Worm (Caenorhabditis elegans) whole organism, L1 larva: ENCODE results near the gene amt-4.

Experiments used
- C16A3.4 ChIP-seq: fragments of 150-350 bp; optimal IDR thresholded peaks from 2 replicates; lab custom pipeline; 2014; ENCODE audit warnings: missing biosample characterization, missing genetic modification characterization
- F16B12.6 ChIP-seq: fragments of 150-350 bp; optimal IDR thresholded peaks from 2 replicates; lab custom pipeline; 2014; ENCODE audit warnings: missing biosample characterization, missing genetic modification characterization
- aha-1 ChIP-seq: fragments of 150-350 bp; optimal IDR thresholded peaks from 2 replicates; lab custom pipeline; 2014; ENCODE audit warnings: missing biosample characterization, missing genetic modification characterization
- ama-1 ChIP-seq: fragments of 150-350 bp; optimal IDR thresholded peaks from 2 replicates; lab custom pipeline; 2014
- blmp-1 ChIP-seq: fragments of 150-350 bp; optimal IDR thresholded peaks from 2 replicates; lab custom pipeline; 2014; ENCODE audit warnings: missing biosample characterization, missing genetic modification characterization
- ceh-63 ChIP-seq: fragments of 200-800 bp; sonication (Bioruptor generic); optimal IDR thresholded peaks from 2 replicates; lab custom pipeline; 2018; ENCODE audit warnings: mild to moderate bottlenecking, missing genetic modification characterization, missing compliant biosample characterization
- ceh-82 ChIP-seq, 3 experiments: fragments of 150-350 bp in 1 of 3; sonication (generic microtip) in 2 of 3; optimal IDR thresholded peaks; 2 replicates each; lab custom pipeline; 2014 to 2017; ENCODE audit warnings: missing biosample characterization in 3 of 3, missing genetic modification characterization in 3 of 3
- ces-1 ChIP-seq: fragments of 150-350 bp; optimal IDR thresholded peaks from 2 replicates; lab custom pipeline; 2014; ENCODE audit warnings: missing biosample characterization, missing genetic modification reagents, missing genetic modification characterization
- dpl-1 ChIP-seq, 3 experiments: fragments of 150-350 bp in 2 of 3; sonication (generic microtip) in 1 of 3; optimal IDR thresholded peaks; 2 replicates each; lab custom pipeline; 2014 to 2017; ENCODE audit warnings: missing biosample characterization in 3 of 3, missing genetic modification characterization in 3 of 3, missing genetic modification reagents in 3 of 3
- efl-1 ChIP-seq, 4 experiments: fragments of 150-350 bp; optimal IDR thresholded peaks in 3 of 4; peaks in 1 of 4; 1 replicate in 1 of 4; 2 replicates in 3 of 4; lab custom pipeline; 2014; ENCODE audit warnings: missing biosample characterization in 2 of 4, missing genetic modification characterization in 2 of 4, missing genetic modification reagents in 2 of 4
- efl-3 ChIP-seq: fragments of 200-800 bp; sonication (Bioruptor generic); optimal IDR thresholded peaks from 2 replicates; lab custom pipeline; 2018; ENCODE audit warnings: mild to moderate bottlenecking, missing genetic modification characterization, missing compliant biosample characterization
- elt-2 ChIP-seq: sonication (generic microtip); optimal IDR thresholded peaks from 2 replicates; lab custom pipeline; 2016; ENCODE audit warnings: missing genetic modification characterization, mild to moderate bottlenecking, inconsistent platforms, missing compliant biosample characterization, missing genetic modification reagents
- elt-3 ChIP-seq, 6 experiments: fragments of 150-350 bp in 1 of 6; sonication (generic microtip); optimal IDR thresholded peaks; 2 replicates each; lab custom pipeline; 2017 to 2018; ENCODE audit warnings: missing biosample characterization in 6 of 6, missing genetic modification characterization in 6 of 6, inconsistent platforms in 1 of 6
- fkh-10 ChIP-seq: sonication (generic microtip); optimal IDR thresholded peaks from 2 replicates; lab custom pipeline; 2017; ENCODE audit warnings: missing biosample characterization, missing genetic modification reagents, missing genetic modification characterization
- irx-1 ChIP-seq: sonication (generic microtip); optimal IDR thresholded peaks from 2 replicates; lab custom pipeline; 2016; ENCODE audit warnings: missing genetic modification characterization, missing compliant biosample characterization
- isw-1 ChIP-seq: fragments of 200-800 bp; sonication (Bioruptor generic); IDR thresholded peaks from 2 replicates; pipeline ENCODE4 v1.3.6; 2022; ENCODE audit warnings: missing genetic modification characterization, missing compliant biosample characterization
- jun-1 ChIP-seq: fragments of 150-350 bp; optimal IDR thresholded peaks from 2 replicates; lab custom pipeline; 2014; ENCODE audit warnings: missing biosample characterization, missing genetic modification reagents, missing genetic modification characterization
- lin-13 ChIP-seq: fragments of 150-350 bp; optimal IDR thresholded peaks from 2 replicates; lab custom pipeline; 2014; ENCODE audit warnings: missing biosample characterization, missing genetic modification reagents, missing genetic modification characterization
- lin-14 ChIP-seq: fragments of 200-800 bp; sonication (Bioruptor generic); optimal IDR thresholded peaks from 2 replicates; lab custom pipeline; 2018; ENCODE audit warnings: mild to moderate bottlenecking, missing genetic modification characterization, moderate library complexity, missing compliant biosample characterization
- lin-15B ChIP-seq: fragments of 150-350 bp; sonication (generic microtip); optimal IDR thresholded peaks from 3 replicates; lab custom pipeline; 2014; ENCODE audit warnings: missing biosample characterization, missing genetic modification characterization
- lin-35 ChIP-seq, 2 experiments: fragments of 150-350 bp; optimal IDR thresholded peaks; 2 replicates each; lab custom pipeline; 2014; ENCODE audit warnings: missing biosample characterization in 2 of 2, missing genetic modification characterization in 2 of 2, missing genetic modification reagents in 2 of 2
- lin-39 ChIP-seq: fragments of 150-350 bp; optimal IDR thresholded peaks from 2 replicates; lab custom pipeline; 2014; ENCODE audit warnings: missing biosample characterization, missing genetic modification reagents, missing genetic modification characterization
- lsy-2 ChIP-seq, 2 experiments: fragments of 150-350 bp; optimal IDR thresholded peaks; 2 replicates each; lab custom pipeline; 2014; ENCODE audit warnings: missing biosample characterization in 2 of 2, missing genetic modification characterization in 2 of 2
- mab-9 ChIP-seq: fragments of 200-800 bp; sonication (Bioruptor generic); IDR thresholded peaks from 2 replicates; pipeline ENCODE4 v1.3.6; 2022; ENCODE audit warnings: missing genetic modification reagents, missing genetic modification characterization, missing compliant biosample characterization
- mdl-1 ChIP-seq, 2 experiments: fragments of 150-350 bp; optimal IDR thresholded peaks; 2 replicates each; lab custom pipeline; 2014 to 2017; ENCODE audit warnings: missing biosample characterization in 2 of 2, missing genetic modification characterization in 2 of 2, inconsistent platforms in 1 of 2
- mef-2 ChIP-seq: fragments of 150-350 bp; optimal IDR thresholded peaks from 2 replicates; lab custom pipeline; 2014; ENCODE audit warnings: missing biosample characterization, missing genetic modification characterization
- mep-1 ChIP-seq: fragments of 150-350 bp; optimal IDR thresholded peaks from 2 replicates; lab custom pipeline; 2014; ENCODE audit warnings: missing biosample characterization, missing genetic modification characterization
- nhr-11 ChIP-seq: fragments of 150-350 bp; optimal IDR thresholded peaks from 2 replicates; lab custom pipeline; 2014; ENCODE audit warnings: missing biosample characterization, missing genetic modification characterization
- nhr-20 ChIP-seq: sonication (generic microtip); optimal IDR thresholded peaks from 2 replicates; lab custom pipeline; 2016; ENCODE audit warnings: mild to moderate bottlenecking, missing genetic modification characterization, missing compliant biosample characterization
- nhr-47 ChIP-seq: sonication (generic microtip); optimal IDR thresholded peaks from 2 replicates; lab custom pipeline; 2016; ENCODE audit warnings: mild to moderate bottlenecking, missing genetic modification characterization, moderate library complexity, missing compliant biosample characterization
- nhr-71 ChIP-seq: sonication (generic microtip); optimal IDR thresholded peaks from 2 replicates; lab custom pipeline; 2016; ENCODE audit warnings: mild to moderate bottlenecking, missing genetic modification characterization, moderate library complexity, missing compliant biosample characterization
- nhr-77 ChIP-seq: fragments of 150-350 bp; optimal IDR thresholded peaks from 2 replicates; lab custom pipeline; 2014; ENCODE audit warnings: missing biosample characterization, missing genetic modification characterization
- nhr-90 ChIP-seq: sonication (generic microtip); optimal IDR thresholded peaks from 2 replicates; lab custom pipeline; 2016; ENCODE audit warnings: mild to moderate bottlenecking, missing genetic modification characterization, missing compliant biosample characterization; ENCODE audit not compliant: poor library complexity
- pag-3 ChIP-seq: sonication (generic microtip); optimal IDR thresholded peaks from 2 replicates; lab custom pipeline; 2017; ENCODE audit warnings: missing genetic modification characterization, mild to moderate bottlenecking, missing compliant biosample characterization, antibody characterized with exemption, borderline replicate concordance; ENCODE audit not compliant: insufficient read depth
- pqm-1 ChIP-seq: sonication (generic microtip); optimal IDR thresholded peaks from 3 replicates; lab custom pipeline; 2017; ENCODE audit warnings: missing biosample characterization, missing genetic modification characterization
- rnt-1 ChIP-seq: sonication (generic microtip); optimal IDR thresholded peaks from 2 replicates; lab custom pipeline; 2016; ENCODE audit warnings: mild to moderate bottlenecking, missing genetic modification characterization, moderate library complexity, missing compliant biosample characterization
- snpc-4 ChIP-seq: fragments of 150-350 bp; optimal IDR thresholded peaks from 2 replicates; lab custom pipeline; 2014; ENCODE audit warnings: missing biosample characterization, missing genetic modification characterization
- snu-23 ChIP-seq: sonication (generic microtip); optimal IDR thresholded peaks from 2 replicates; lab custom pipeline; 2016; ENCODE audit warnings: missing genetic modification characterization, missing compliant biosample characterization
- swsn-7 ChIP-seq: sonication (generic microtip); optimal IDR thresholded peaks from 2 replicates; lab custom pipeline; 2016; ENCODE audit warnings: missing genetic modification characterization, missing compliant biosample characterization
- tbx-2 ChIP-seq: sonication (generic microtip); optimal IDR thresholded peaks from 2 replicates; lab custom pipeline; 2016; ENCODE audit warnings: missing genetic modification characterization, missing compliant biosample characterization
- tlp-1 ChIP-seq: fragments of 150-350 bp; optimal IDR thresholded peaks from 2 replicates; lab custom pipeline; 2014; ENCODE audit warnings: missing biosample characterization, missing genetic modification characterization
- unc-62 ChIP-seq: fragments of 150-350 bp; optimal IDR thresholded peaks from 2 replicates; lab custom pipeline; 2014; ENCODE audit warnings: missing biosample characterization, missing genetic modification reagents, missing genetic modification characterization
- unc-86 ChIP-seq: sonication (generic microtip); optimal IDR thresholded peaks from 2 replicates; lab custom pipeline; 2016; ENCODE audit warnings: missing genetic modification characterization, missing compliant biosample characterization
- xbp-1 ChIP-seq: sonication (generic microtip); optimal IDR thresholded peaks from 2 replicates; lab custom pipeline; 2016; ENCODE audit warnings: missing genetic modification characterization, missing compliant biosample characterization
- zag-1 ChIP-seq: fragments of 150-350 bp; optimal IDR thresholded peaks from 2 replicates; lab custom pipeline; 2014; ENCODE audit warnings: missing biosample characterization, missing genetic modification characterization
- zip-4 ChIP-seq: fragments of 200-800 bp; sonication (Bioruptor generic); optimal IDR thresholded peaks from 2 replicates; lab custom pipeline; 2018; ENCODE audit warnings: mild to moderate bottlenecking, missing genetic modification characterization, moderate library complexity, missing compliant biosample characterization

amt-4 gene

DNA sequence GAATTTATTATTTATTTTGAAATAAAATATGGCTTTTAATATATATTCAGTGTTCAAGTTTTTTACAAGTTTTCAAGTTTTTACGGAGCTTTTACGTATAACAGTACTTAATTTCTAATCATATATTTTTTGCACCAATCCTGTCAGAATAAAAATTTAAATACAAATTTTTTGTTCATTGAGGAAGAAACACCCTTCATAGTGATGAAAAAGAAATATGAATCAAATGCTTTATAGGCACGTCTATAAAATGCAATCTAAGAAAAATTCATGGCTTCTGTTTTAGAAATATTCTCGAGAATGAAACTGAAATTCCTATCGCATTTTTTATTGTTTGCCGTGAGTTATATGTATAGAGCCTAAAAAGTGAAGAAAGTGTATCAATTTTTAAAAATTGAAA is 21.5 kb downstream of the amt-4 start, which contains the start of gene C05E11.2:
Gene C05E11.2, plus strand, starts transcription at position 301 of the 400 bp plus-strand sequence.
- no peak for TF ChIP-seq isw-1 (GFP tag; lab: Robert Waterston, UW)
- no peak for TF ChIP-seq rnt-1 (tag; lab: Kevin White, UChicago)
- TF ChIP-seq efl-3 (GFP tag; lab: Kevin White, UChicago): no peak
- no peak for TF ChIP-seq pqm-1 (tag; lab: Kevin White, UChicago)
- no peak for TF ChIP-seq mab-9 (GFP tag; lab: Robert Waterston, UW)
- TF ChIP-seq unc-62 (GFP tag; lab: Kevin White, UChicago): no peak
- no peak for TF ChIP-seq nhr-11
- no peak for TF ChIP-seq lin-15B (tag; lab: Kevin White, UChicago)
- no peak for TF ChIP-seq xbp-1 (tag; lab: Kevin White, UChicago)
- no peak for TF ChIP-seq elt-2
- TF ChIP-seq aha-1 (tag; lab: Kevin White, UChicago): no peak
- TF ChIP-seq ceh-63 (GFP tag; lab: Kevin White, UChicago): no peak
- no peak for TF ChIP-seq C16A3.4
- TF ChIP-seq tlp-1: no peak
- TF ChIP-seq unc-86 (tag; lab: Kevin White, UChicago): no peak
- no peak for TF ChIP-seq tbx-2 (tag; lab: Kevin White, UChicago)
- TF ChIP-seq swsn-7 (tag; lab: Kevin White, UChicago): no peak
- TF ChIP-seq, all 84 proteins: peak for 0

DNA sequence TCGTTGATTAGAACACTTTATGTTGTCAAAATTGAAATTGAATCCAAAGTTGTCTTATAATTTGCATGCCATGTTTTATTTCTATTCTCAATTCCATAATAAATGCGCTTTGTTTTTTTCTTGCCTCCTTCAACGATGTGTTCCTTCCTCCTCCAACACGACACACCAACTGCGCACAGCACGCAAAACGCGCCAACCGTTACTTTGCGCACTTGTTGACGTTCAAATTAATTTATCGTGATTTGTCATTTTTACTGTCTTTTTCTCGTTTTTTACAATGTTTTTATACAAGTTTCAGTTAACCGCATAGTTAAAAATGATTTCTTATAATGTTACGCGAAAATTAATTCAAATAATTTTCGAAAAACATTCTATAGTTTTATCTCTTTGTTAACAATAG is 22.8 kb downstream of the amt-4 start:
- TF ChIP-seq unc-86 (tag; lab: Kevin White, UChicago) (no peak), nhr-20 (tag; lab: Kevin White, UChicago) (peak; percentile 53), lin-14 (GFP tag; lab: Kevin White, UChicago) (peak; percentile 88), tbx-2 (tag; lab: Kevin White, UChicago) (peak; percentile 41), ces-1 (GFP tag; lab: Kevin White, UChicago) (no peak), snu-23 (GFP tag; lab: Kevin White, UChicago) (peak; percentile 73), lsy-2 (tag; optimal IDR thresholded peaks at IDR 0.05; lab: Kevin White, UChicago) (peak; percentile 46 to 69), nhr-77 (tag; lab: Kevin White, UChicago) (no peak), blmp-1 (tag; lab: Kevin White, UChicago) (peak; percentile 63), nhr-47 (tag; lab: Kevin White, UChicago) (peak; percentile 54), ceh-82 (tag; optimal IDR thresholded peaks at IDR 0.05; lab: Kevin White, UChicago) (peak in 1 of 3 experiments; percentile 8), F16B12.6 (no peak), xbp-1 (tag; lab: Kevin White, UChicago) (peak; percentile 66), lin-39 (tag; lab: Kevin White, UChicago) (peak; percentile 5), ama-1 (no peak), lin-35 (GFP tag; optimal IDR thresholded peaks at IDR 0.05; lab: Kevin White, UChicago) (peak; percentile 10 to 60), zip-4 (GFP tag; lab: Kevin White, UChicago) (no peak), zag-1 (tag; lab: Kevin White, UChicago) (no peak), tlp-1 (no peak), snpc-4 (tag; lab: Kevin White, UChicago) (peak; percentile 2), lin-13 (GFP tag; lab: Kevin White, UChicago) (peak; percentile 45), rnt-1 (tag; lab: Kevin White, UChicago) (peak; percentile 45), mef-2 (no peak), fkh-10 (no peak), jun-1 (tag; lab: Kevin White, UChicago) (peak; percentile 21), nhr-71 (tag; lab: Kevin White, UChicago) (peak; percentile 60), nhr-90 (tag; lab: Kevin White, UChicago) (peak; percentile 4), swsn-7 (tag; lab: Kevin White, UChicago) (peak; percentile 53), irx-1 (peak; percentile 44), mep-1 (tag; lab: Kevin White, UChicago) (peak; percentile 80), elt-3 (tag; optimal IDR thresholded peaks at IDR 0.05; lab: Kevin White, UChicago) (peak in 1 of 6 experiments; percentile 7), dpl-1 (GFP tag; optimal IDR thresholded peaks at IDR 0.05; lab: Kevin White, UChicago) (peak; percentile 38 to 61 (median 55)), efl-1 (optimal IDR thresholded peaks at IDR 0.05; lab: Kevin White, UChicago) (peak; percentile 35 to 45), efl-1 (GFP tag; optimal IDR thresholded peaks at IDR 0.05 in 1 of 2; lab: Kevin White, UChicago) (peak; percentile 26 to 92), C16A3.4 (peak; percentile 50), mdl-1 (tag; optimal IDR thresholded peaks at IDR 0.05; lab: Kevin White, UChicago) (peak in 1 of 2 experiments; percentile 14), pag-3 (tag; lab: Kevin White, UChicago) (no peak)
